Fruit fly (Drosophila melanogaster) whole organism, embryonic: ENCODE measurements around the gene Tango1.

Experiments used
- Antp ChIP-seq: fragments of 200-800 bp; sonication (Bioruptor generic); optimal IDR thresholded peaks from 3 replicates; lab custom pipeline; 2016; ENCODE audit warnings: missing biosample characterization, missing genetic modification characterization
- CG10209 ChIP-seq: fragments of 200-800 bp; sonication (Bioruptor generic); optimal IDR thresholded peaks from 3 replicates; lab custom pipeline; 2017; ENCODE audit warnings: missing biosample characterization, mild to moderate bottlenecking, missing genetic modification characterization, missing genetic modification reagents
- CG1233 ChIP-seq: fragments of 200-800 bp; sonication (Bioruptor generic); optimal IDR thresholded peaks from 4 replicates; lab custom pipeline; 2018; ENCODE audit warnings: missing biosample characterization, mild to moderate bottlenecking, missing genetic modification characterization
- CG12659 ChIP-seq: fragments of 200-800 bp; sonication (Bioruptor generic); optimal IDR thresholded peaks from 3 replicates; lab custom pipeline; 2017; ENCODE audit warnings: mild to moderate bottlenecking, missing biosample characterization, missing genetic modification reagents, missing genetic modification characterization
- CG15601 ChIP-seq: fragments of 200-800 bp; sonication (Bioruptor generic); optimal IDR thresholded peaks from 3 replicates; lab custom pipeline; 2019; ENCODE audit warnings: missing biosample characterization, mild to moderate bottlenecking, missing genetic modification characterization, moderate library complexity
- CG16815 ChIP-seq: fragments of 200-800 bp; sonication (Bioruptor generic); optimal IDR thresholded peaks from 3 replicates; lab custom pipeline; 2017; ENCODE audit warnings: missing biosample characterization, mild to moderate bottlenecking, missing genetic modification characterization
- CG1832 ChIP-seq: fragments of 200-800 bp; sonication (Bioruptor generic); optimal IDR thresholded peaks from 2 replicates; lab custom pipeline; 2017; ENCODE audit warnings: missing biosample characterization, mild to moderate bottlenecking, missing genetic modification characterization, inconsistent platforms
- CG2116 ChIP-seq: fragments of 200-800 bp; sonication (Bioruptor generic); optimal IDR thresholded peaks from 3 replicates; lab custom pipeline; 2018; ENCODE audit warnings: missing biosample characterization, mild to moderate bottlenecking, missing genetic modification characterization
- CG32767 ChIP-seq: fragments of 200-800 bp; sonication (Bioruptor generic); IDR thresholded peaks from 2 replicates; pipeline ENCODE4 v1.3.6; 2022; ENCODE audit warnings: missing biosample characterization, missing genetic modification characterization
- CG3726 ChIP-seq: fragments of 200-800 bp; sonication (Bioruptor generic); IDR thresholded peaks from 3 replicates; pipeline ENCODE4, ENCODE4 v1.3.6; 2022; ENCODE audit warnings: missing biosample characterization, missing genetic modification characterization
- CG4360 ChIP-seq: fragments of 200-800 bp; sonication (Bioruptor generic); IDR thresholded peaks from 2 replicates; pipeline ENCODE4 v1.3.6; 2022; ENCODE audit warnings: missing biosample characterization, missing genetic modification characterization
- CG43689 ChIP-seq: fragments of 200-800 bp; sonication (Bioruptor generic); IDR thresholded peaks from 2 replicates; pipeline ENCODE4 v1.3.6; 2022; ENCODE audit warnings: missing biosample characterization, missing genetic modification characterization
- CG4730 ChIP-seq: fragments of 200-800 bp; sonication (Bioruptor generic); IDR thresholded peaks from 2 replicates; pipeline ENCODE4 v1.3.6; 2022; ENCODE audit warnings: missing biosample characterization, missing genetic modification characterization
- CG6765 ChIP-seq: fragments of 200-800 bp; sonication (Bioruptor generic); optimal IDR thresholded peaks from 3 replicates; lab custom pipeline; 2017; ENCODE audit warnings: missing biosample characterization, mild to moderate bottlenecking, missing genetic modification characterization
- CG7745 ChIP-seq: fragments of 200-800 bp; sonication (Bioruptor generic); optimal IDR thresholded peaks from 2 replicates; lab custom pipeline; 2018; ENCODE audit warnings: missing biosample characterization, mild to moderate bottlenecking, missing genetic modification characterization, moderate library complexity
- D19B ChIP-seq: fragments of 200-800 bp; sonication (Bioruptor generic); optimal IDR thresholded peaks from 2 replicates; lab custom pipeline; 2017; ENCODE audit warnings: missing biosample characterization, mild to moderate bottlenecking, missing genetic modification characterization
- Fer1 ChIP-seq: fragments of 200-800 bp; sonication (Bioruptor generic); optimal IDR thresholded peaks from 2 replicates; lab custom pipeline; 2017; ENCODE audit warnings: missing biosample characterization, mild to moderate bottlenecking, missing genetic modification characterization
- Lim3 ChIP-seq: fragments of 200-800 bp; sonication (Bioruptor generic); IDR thresholded peaks from 2 replicates; pipeline ENCODE4 v1.3.6; 2022; ENCODE audit warnings: missing biosample characterization, missing genetic modification characterization
- Med ChIP-seq: fragments of 200-800 bp; sonication (Bioruptor generic); peaks from one replicate; lab custom pipeline; 2016; ENCODE audit warnings: missing biosample characterization, missing genetic modification characterization, mild to moderate bottlenecking, inconsistent platforms, moderate library complexity
- ac ChIP-seq: fragments of 200-800 bp; sonication (Bioruptor generic); optimal IDR thresholded peaks from 3 replicates; lab custom pipeline; 2017; ENCODE audit warnings: missing biosample characterization, mild to moderate bottlenecking, missing genetic modification characterization
- aop ChIP-seq: fragments of 200-800 bp; sonication (Bioruptor generic); IDR thresholded peaks from 2 replicates; pipeline ENCODE4 v1.3.6; 2022; ENCODE audit warnings: missing biosample characterization, missing genetic modification characterization
- bbx ChIP-seq: fragments of 200-800 bp; sonication (Bioruptor generic); IDR thresholded peaks from 2 replicates; pipeline ENCODE4 v1.3.6; 2022; ENCODE audit warnings: missing biosample characterization, missing genetic modification characterization; ENCODE audit not compliant: partially characterized antibody
- bcd ChIP-seq: fragments of 200-800 bp; sonication (Bioruptor generic); optimal IDR thresholded peaks from 2 replicates; lab custom pipeline; 2017; ENCODE audit warnings: missing biosample characterization, mild to moderate bottlenecking, missing genetic modification characterization
- bsh ChIP-seq, 2 experiments: fragments of 200-800 bp; sonication (Bioruptor generic); optimal IDR thresholded peaks; 2 replicates each; lab custom pipeline; 2017 to 2018; ENCODE audit warnings: mild to moderate bottlenecking in 2 of 2, missing biosample characterization in 2 of 2, missing genetic modification characterization in 2 of 2, moderate library complexity in 1 of 2
- btn ChIP-seq: fragments of 200-800 bp; sonication (Bioruptor generic); optimal IDR thresholded peaks from 2 replicates; lab custom pipeline; 2016; ENCODE audit warnings: missing biosample characterization, missing genetic modification characterization
- cas ChIP-seq: fragments of 200-800 bp; sonication (Bioruptor generic); IDR thresholded peaks from 2 replicates; pipeline ENCODE4 v1.3.6; 2022; ENCODE audit warnings: missing biosample characterization, missing genetic modification characterization
- dan ChIP-seq: fragments of 200-800 bp; sonication (Bioruptor generic); IDR thresholded peaks from 2 replicates; pipeline ENCODE4 v1.3.6; 2022; ENCODE audit warnings: missing biosample characterization, missing genetic modification characterization
- dmrt11E ChIP-seq: fragments of 200-800 bp; sonication (Bioruptor generic); optimal IDR thresholded peaks from 3 replicates; lab custom pipeline; 2018; ENCODE audit warnings: missing biosample characterization, mild to moderate bottlenecking, missing genetic modification characterization, moderate library complexity
- dmrt99B ChIP-seq: fragments of 200-800 bp; sonication (Bioruptor generic); optimal IDR thresholded peaks from 2 replicates; lab custom pipeline; 2018; ENCODE audit warnings: missing biosample characterization, mild to moderate bottlenecking, missing genetic modification characterization, moderate library complexity
- grn ChIP-seq: fragments of 200-800 bp; sonication (Bioruptor generic); optimal IDR thresholded peaks from 3 replicates; lab custom pipeline; 2017; ENCODE audit warnings: missing biosample characterization, missing genetic modification characterization
- gsb-n ChIP-seq: fragments of 200-800 bp; sonication (Bioruptor generic); optimal IDR thresholded peaks from 3 replicates; lab custom pipeline; 2018; ENCODE audit warnings: missing biosample characterization, mild to moderate bottlenecking, missing genetic modification characterization
- her ChIP-seq: fragments of 200-800 bp; sonication (Bioruptor generic); optimal IDR thresholded peaks from 2 replicates; lab custom pipeline; 2016; ENCODE audit warnings: missing biosample characterization, missing genetic modification characterization
- hth ChIP-seq: fragments of >200 bp; optimal IDR thresholded peaks from 2 replicates; lab custom pipeline; 2017; ENCODE audit warnings: inconsistent platforms
- ken ChIP-seq: fragments of 200-800 bp; sonication (Bioruptor generic); IDR thresholded peaks from 3 replicates; pipeline ENCODE4 v1.3.6; 2022; ENCODE audit warnings: missing biosample characterization, missing genetic modification characterization
- mirr ChIP-seq: fragments of 200-800 bp; sonication (Bioruptor generic); optimal IDR thresholded peaks from 3 replicates; lab custom pipeline; 2018; ENCODE audit warnings: missing biosample characterization, mild to moderate bottlenecking, missing genetic modification characterization
- oc ChIP-seq: fragments of 200-800 bp; sonication (Bioruptor generic); optimal IDR thresholded peaks from 2 replicates; lab custom pipeline; 2018; ENCODE audit warnings: missing biosample characterization, mild to moderate bottlenecking, missing genetic modification characterization, moderate library complexity
- pho ChIP-seq: fragments of 200-800 bp; sonication (Bioruptor generic); optimal IDR thresholded peaks from 2 replicates; lab custom pipeline; 2016; ENCODE audit warnings: missing biosample characterization, missing genetic modification characterization
- pita ChIP-seq: fragments of 200-800 bp; sonication (Bioruptor generic); optimal IDR thresholded peaks from 2 replicates; lab custom pipeline; 2017; ENCODE audit warnings: missing biosample characterization, mild to moderate bottlenecking, missing genetic modification characterization
- prd ChIP-seq, 3 experiments: fragments of >200 bp in 2 of 3; fragments of 200-800 bp in 1 of 3; sonication (Bioruptor generic) in 1 of 3; optimal IDR thresholded peaks in 2 of 3; IDR thresholded peaks in 1 of 3; 2 replicates in 2 of 3; 3 replicates in 1 of 3; pipeline versions ENCODE4 v1.3.6 to Lab custom; 2017 to 2022; ENCODE audit warnings: missing biosample characterization in 1 of 3, missing genetic modification characterization in 1 of 3
- rib ChIP-seq: fragments of 200-800 bp; sonication (Bioruptor generic); IDR thresholded peaks from 2 replicates; pipeline ENCODE4 v1.3.6; 2022; ENCODE audit warnings: missing biosample characterization, missing genetic modification characterization
- schlank ChIP-seq: fragments of 200-800 bp; sonication (Bioruptor generic); optimal IDR thresholded peaks from 2 replicates; lab custom pipeline; 2018; ENCODE audit warnings: missing biosample characterization, mild to moderate bottlenecking, missing genetic modification characterization
- toy ChIP-seq: fragments of 200-800 bp; sonication (Bioruptor generic); IDR thresholded peaks from 2 replicates; pipeline ENCODE4 v1.3.6; 2022; ENCODE audit warnings: missing biosample characterization, missing genetic modification characterization
- trh ChIP-seq: fragments of 200-800 bp; sonication (Bioruptor generic); optimal IDR thresholded peaks from 2 replicates; lab custom pipeline; 2016; ENCODE audit warnings: missing biosample characterization, missing genetic modification characterization
- unc-4 ChIP-seq: fragments of 200-800 bp; sonication (Bioruptor generic); IDR thresholded peaks from 2 replicates; pipeline ENCODE4 v1.3.6; 2022; ENCODE audit warnings: missing biosample characterization, missing genetic modification characterization; ENCODE audit not compliant: partially characterized antibody
- zen2 ChIP-seq: fragments of 200-800 bp; sonication (Bioruptor generic); IDR thresholded peaks from 3 replicates; pipeline ENCODE4 v1.3.6; 2022; ENCODE audit warnings: missing biosample characterization, missing genetic modification characterization; ENCODE audit not compliant: partially characterized antibody
- zf30C ChIP-seq: fragments of 200-800 bp; sonication (Bioruptor generic); optimal IDR thresholded peaks from 3 replicates; lab custom pipeline; 2018; ENCODE audit warnings: missing biosample characterization, mild to moderate bottlenecking, missing genetic modification characterization
- zfh1 ChIP-seq: fragments of 200-800 bp; sonication (Bioruptor generic); IDR thresholded peaks from 3 replicates; pipeline ENCODE4 v1.3.6; 2022; ENCODE audit warnings: missing biosample characterization, missing genetic modification characterization
- zfh2 ChIP-seq: fragments of 200-800 bp; sonication (Bioruptor generic); optimal IDR thresholded peaks from 2 replicates; lab custom pipeline; 2016; ENCODE audit warnings: missing biosample characterization, missing genetic modification characterization

The Tango1 gene

dm6 chr2L:6610683-6611373 lies 38.4 kb upstream of the Tango1 start, which contains the start of gene CG11050 (continued):
- TF ChIP-seq dmrt99B (peak; percentile 72), CG1832 (GFP tag; lab: Kevin White, UChicago) (no peak), aop (GFP tag; lab: Robert Waterston, UW) (peak; percentile 37; the same call in 1 of the 2 replicates), gsb-n (tag; lab: Kevin White, UChicago) (peak; percentile 65), her (GFP tag; lab: Kevin White, UChicago) (peak; percentile 90), toy (GFP tag; lab: Robert Waterston, UW) (0 out of 2 replicates have a peak, but pooled peaks have one; percentile 19), cas (GFP tag; lab: Robert Waterston, UW) (peak; percentile 80), zfh2 (peak; percentile 83), Med (GFP tag; lab: Kevin White, UChicago) (peak; percentile 98), CG32767 (GFP tag; lab: Robert Waterston, UW) (peak; percentile 55), bsh (GFP tag; optimal IDR thresholded peaks at IDR 0.05; lab: Kevin White, UChicago) (peak; percentile 0 to 75), zfh1 (GFP tag; lab: Robert Waterston, UW) (peak; percentile 83), zen2 (peak; percentile 38; the same call in 1 of the 3 replicates), btn (GFP tag; lab: Kevin White, UChicago) (no peak), rib (GFP tag; lab: Robert Waterston, UW) (peak; percentile 84; the same call in 1 of the 2 replicates), CG10209 (GFP tag; lab: Kevin White, UChicago) (peak; percentile 66), CG7745 (tag; lab: Kevin White, UChicago) (no peak), CG4360 (GFP tag; lab: Robert Waterston, UW) (peak; percentile 13; the same call in 1 of the 2 replicates), pho (peak; percentile 91), dmrt11E (tag; lab: Kevin White, UChicago) (peak; percentile 35), prd (optimal IDR thresholded peaks at IDR 0.05; lab: Kevin White, UChicago) (no peak), prd (GFP tag; IDR thresholded peaks at IDR 0.05; lab: Robert Waterston, UW) (peak; percentile 73), Antp (GFP tag; lab: Kevin White, UChicago) (peak; percentile 80), bbx (GFP tag; lab: Robert Waterston, UW) (peak; percentile 63; the same call in 1 of the 2 replicates), CG1233 (GFP tag; lab: Kevin White, UChicago) (peak; percentile 23), CG3726 (GFP tag; lab: Robert Waterston, UW) (0 out of 3 replicates have a peak, but pooled peaks have one; percentile 17), D19B (peak; percentile 49), CG6765 (peak; percentile 40), Fer1 (GFP tag; lab: Kevin White, UChicago) (peak; percentile 85), pita (GFP tag; lab: Kevin White, UChicago) (peak; percentile 90), Lim3 (GFP tag; lab: Robert Waterston, UW) (no peak), grn (GFP tag; lab: Kevin White, UChicago) (no peak), bcd (peak; percentile 80), zf30C (GFP tag; lab: Kevin White, UChicago) (peak; percentile 99), oc (tag; lab: Kevin White, UChicago) (peak; percentile 58), CG12659 (peak; percentile 84), CG16815 (GFP tag; lab: Kevin White, UChicago) (peak; percentile 43), trh (GFP tag; lab: Kevin White, UChicago) (peak; percentile 31), CG2116 (GFP tag; lab: Kevin White, UChicago) (peak; percentile 61), dan (GFP tag; lab: Robert Waterston, UW) (no peak), schlank (tag; lab: Kevin White, UChicago) (peak; percentile 34), ken (GFP tag; lab: Robert Waterston, UW) (peak; percentile 84), CG43689 (no peak), mirr (peak; percentile 50), hth (lab: Kevin White, UChicago) (no peak), unc-4 (GFP tag; lab: Robert Waterston, UW) (peak; percentile 48; the same call in 1 of the 2 replicates), CG15601 (tag; lab: Kevin White, UChicago) (peak; percentile 72), ac (GFP tag; lab: Kevin White, UChicago) (no peak), CG4730 (GFP tag; lab: Robert Waterston, UW) (peak; percentile 56; the same call in 1 of the 2 replicates)
